Worm (Caenorhabditis elegans) whole organism, early embryonic: Measurements from ENCODE around the gene srw-62.

Experiments used
- ama-1 ChIP-seq: fragments of 150-350 bp; optimal IDR thresholded peaks from 2 replicates; lab custom pipeline; 2014
- tbx-37 ChIP-seq: fragments of 200-800 bp; sonication (Bioruptor generic); conservative IDR thresholded peaks from 2 replicates; pipeline ENCODE4 v1.3.6; 2022; ENCODE audit warnings: missing genetic modification reagents, missing genetic modification characterization, missing compliant biosample characterization

DNA sequence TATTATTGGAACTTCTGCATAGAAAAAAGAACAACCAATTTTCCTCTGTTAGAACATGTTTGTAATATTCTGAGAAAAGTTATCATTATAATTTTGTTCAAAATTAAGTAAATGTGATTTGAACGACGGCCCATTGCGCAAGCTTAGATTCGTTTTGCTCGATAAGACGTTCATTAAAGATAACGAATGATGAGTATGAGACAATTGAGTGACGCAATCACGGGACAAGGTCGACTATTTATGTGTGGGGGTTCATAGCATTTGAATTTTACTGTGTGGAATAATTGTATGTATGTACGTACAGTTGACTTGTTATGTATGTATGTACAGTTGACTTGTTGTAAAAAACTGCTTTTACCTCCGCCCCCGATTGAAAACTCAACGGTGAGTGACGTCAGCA lies 5.8 kb upstream of the srw-62 start:
- TF ChIP-seq ama-1 (lab: Kevin White, UChicago) (no peak), tbx-37 (GFP tag; lab: Robert Waterston, UW) (no peak)
